Fruit fly (Drosophila melanogaster) whole organism, adult: Measurements from ENCODE around the gene CG3703.
A peak's percentile ranks its signal among the peaks of the same experiment; 100 is the strongest.

ENCODE experiments used
- CG11617 ChIP-seq: fragments of 200-800 bp; sonication (Bioruptor generic); optimal IDR thresholded peaks from 2 replicates; lab custom pipeline; 2017; ENCODE audit warnings: mild to moderate bottlenecking, missing biosample characterization, missing genetic modification reagents, missing genetic modification characterization
- CG12768 ChIP-seq: fragments of 200-800 bp; sonication (Bioruptor generic); optimal IDR thresholded peaks from 2 replicates; lab custom pipeline; 2017; ENCODE audit warnings: missing biosample characterization, missing genetic modification characterization, mild to moderate bottlenecking, moderate library complexity, missing genetic modification reagents
- CG14711 ChIP-seq: fragments of 200-800 bp; sonication (Bioruptor generic); optimal IDR thresholded peaks from 2 replicates; lab custom pipeline; 2018; ENCODE audit warnings: missing biosample characterization, mild to moderate bottlenecking, missing genetic modification characterization, moderate library complexity
- CG1620 ChIP-seq: fragments of 200-800 bp; sonication (Bioruptor generic); optimal IDR thresholded peaks from 2 replicates; lab custom pipeline; 2016; ENCODE audit warnings: missing biosample characterization, missing genetic modification characterization
- CG33017 ChIP-seq: fragments of 200-800 bp; sonication (Bioruptor generic); optimal IDR thresholded peaks from 2 replicates; lab custom pipeline; 2018; ENCODE audit warnings: missing biosample characterization, mild to moderate bottlenecking, missing genetic modification characterization, moderate library complexity
- CG5204 ChIP-seq: fragments of 200-800 bp; sonication (Bioruptor generic); optimal IDR thresholded peaks from 2 replicates; lab custom pipeline; 2016; ENCODE audit warnings: missing biosample characterization, missing genetic modification characterization
- CG7045 ChIP-seq: fragments of 200-800 bp; sonication (Bioruptor generic); optimal IDR thresholded peaks from 2 replicates; lab custom pipeline; 2017; ENCODE audit warnings: missing biosample characterization, mild to moderate bottlenecking, missing genetic modification characterization
- CG7101 ChIP-seq: fragments of 200-800 bp; sonication (Bioruptor generic); optimal IDR thresholded peaks from 2 replicates; lab custom pipeline; 2018; ENCODE audit warnings: missing biosample characterization, mild to moderate bottlenecking, missing genetic modification characterization, moderate library complexity
- Clk ChIP-seq: fragments of 200-800 bp; sonication (Bioruptor generic); optimal IDR thresholded peaks from 2 replicates; lab custom pipeline; 2017; ENCODE audit warnings: missing biosample characterization, missing genetic modification characterization
- Crg-1 ChIP-seq: fragments of 200-800 bp; sonication (Bioruptor generic); optimal IDR thresholded peaks from 2 replicates; lab custom pipeline; 2016; ENCODE audit warnings: missing biosample characterization, missing genetic modification characterization
- Hr96 ChIP-seq: fragments of 200-800 bp; sonication (Bioruptor generic); optimal IDR thresholded peaks from 2 replicates; lab custom pipeline; 2016; ENCODE audit warnings: missing biosample characterization, missing genetic modification characterization
- Mnt ChIP-seq: fragments of 200-800 bp; sonication (Bioruptor generic); optimal IDR thresholded peaks from 2 replicates; lab custom pipeline; 2016; ENCODE audit warnings: missing biosample characterization, mild to moderate bottlenecking, missing genetic modification characterization
- bab1 ChIP-seq: fragments of 200-800 bp; sonication (Bioruptor generic); optimal IDR thresholded peaks from 3 replicates; lab custom pipeline; 2019; ENCODE audit warnings: missing biosample characterization, mild to moderate bottlenecking, missing genetic modification characterization, moderate library complexity
- cic ChIP-seq: fragments of 200-800 bp; sonication (Bioruptor generic); optimal IDR thresholded peaks from 2 replicates; lab custom pipeline; 2017; ENCODE audit warnings: missing biosample characterization, mild to moderate bottlenecking, missing genetic modification characterization, moderate library complexity
- cnc ChIP-seq, 2 experiments: fragments of >200 bp; optimal IDR thresholded peaks; 2 replicates each; lab custom pipeline; 2017
- kay ChIP-seq: fragments of 200-800 bp; sonication (Bioruptor generic); peaks from one replicate; lab custom pipeline; 2016; ENCODE audit warnings: missing biosample characterization, missing genetic modification characterization, borderline replicate concordance
- ovo ChIP-seq: fragments of 200-800 bp; sonication (Bioruptor generic); optimal IDR thresholded peaks from 2 replicates; lab custom pipeline; 2016; ENCODE audit warnings: missing biosample characterization, missing genetic modification characterization
- pad ChIP-seq: fragments of 200-800 bp; sonication (Bioruptor generic); optimal IDR thresholded peaks from 3 replicates; lab custom pipeline; 2017; ENCODE audit warnings: missing biosample characterization, missing genetic modification characterization, mild to moderate bottlenecking, moderate library complexity, missing genetic modification reagents
- tj ChIP-seq: fragments of 200-800 bp; sonication (Bioruptor generic); optimal IDR thresholded peaks from 3 replicates; lab custom pipeline; 2017; ENCODE audit warnings: missing biosample characterization, mild to moderate bottlenecking, missing genetic modification characterization, moderate library complexity
- toe ChIP-seq: fragments of 200-800 bp; sonication (Bioruptor generic); optimal IDR thresholded peaks from 2 replicates; lab custom pipeline; 2016; ENCODE audit warnings: missing biosample characterization, missing genetic modification characterization

The CG3703 gene

dm6 chrX:945446-946013 lies at the start of gene CG3703:
Gene CG3703 (minus strand): TSS chrX:945773.
- TF ChIP-seq kay (no peak), CG33017 (tag; lab: Kevin White, UChicago) (no peak), Mnt (GFP tag; lab: Kevin White, UChicago) (no peak), cnc (optimal IDR thresholded peaks at IDR 0.05; lab: Kevin White, UChicago) (no peak), pad (GFP tag; lab: Kevin White, UChicago) (no peak), CG1620 (no peak), CG12768 (GFP tag; lab: Kevin White, UChicago) (no peak), CG11617 (GFP tag; lab: Kevin White, UChicago) (no peak), bab1 (GFP tag; lab: Kevin White, UChicago) (no peak), CG7101 (no peak), cic (GFP tag; lab: Kevin White, UChicago) (no peak), CG14711 (no peak)

DNA sequence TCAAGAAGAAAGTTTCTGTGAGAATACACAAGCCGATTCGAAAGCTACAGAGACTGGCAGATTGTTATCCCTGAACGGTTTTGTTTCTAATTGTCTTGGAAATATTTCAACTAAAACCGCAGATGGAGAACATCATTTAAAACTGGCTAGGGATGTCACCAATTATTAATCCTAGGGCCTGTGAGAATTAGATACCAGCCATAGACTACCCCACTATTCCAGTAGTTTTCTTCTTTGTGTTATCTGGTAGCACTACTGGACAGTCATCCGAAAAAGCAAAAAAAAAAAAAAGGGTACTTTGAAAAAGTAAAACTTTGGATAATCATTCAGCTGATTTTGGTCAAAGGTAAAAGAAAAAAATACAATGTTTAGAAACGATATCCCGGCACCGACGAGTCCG lies 44.6 kb upstream of the CG3703 start, which contains the start of gene CG18823:
CG18823 (plus strand) TSS at position 301 of the 400 bp plus-strand sequence.
- TF ChIP-seq kay: no peak
- TF ChIP-seq bab1 (GFP tag; lab: Kevin White, UChicago): no peak
- no peak for TF ChIP-seq cnc (optimal IDR thresholded peaks at IDR 0.05; lab: Kevin White, UChicago)
- no peak for TF ChIP-seq tj (GFP tag; lab: Kevin White, UChicago)
- TF ChIP-seq cic (GFP tag; lab: Kevin White, UChicago): no peak
- no peak for TF ChIP-seq Clk
- no peak for TF ChIP-seq CG7101
- no peak for TF ChIP-seq pad (GFP tag; lab: Kevin White, UChicago)
- TF ChIP-seq ovo: no peak

- TF ChIP-seq cic (GFP tag; lab: Kevin White, UChicago) (no peak), tj (GFP tag; lab: Kevin White, UChicago) (no peak), pad (GFP tag; lab: Kevin White, UChicago) (peak; percentile 46)
These were observed 40.3 kb upstream of the CG3703 start for dm6 chrX:985911-986310.

dm6 chrX:966818-967217 lies 21.2 kb upstream of the CG3703 start:
- TF ChIP-seq tj (GFP tag; lab: Kevin White, UChicago): no peak
- no peak for TF ChIP-seq CG14711
- no peak for TF ChIP-seq Hr96 (GFP tag; lab: Kevin White, UChicago)
- no peak for TF ChIP-seq CG7101
- TF ChIP-seq CG33017 (tag; lab: Kevin White, UChicago): no peak
- no peak for TF ChIP-seq ovo
- no peak for TF ChIP-seq toe
- no peak for TF ChIP-seq pad (GFP tag; lab: Kevin White, UChicago)
- no peak for TF ChIP-seq CG7045 (GFP tag; lab: Kevin White, UChicago)
- TF ChIP-seq CG11617 (GFP tag; lab: Kevin White, UChicago): no peak
- TF ChIP-seq cic (GFP tag; lab: Kevin White, UChicago): no peak
- no peak for TF ChIP-seq CG12768 (GFP tag; lab: Kevin White, UChicago)
- TF ChIP-seq CG5204 (GFP tag; lab: Kevin White, UChicago): no peak
- TF ChIP-seq Clk: no peak
- TF ChIP-seq Mnt (GFP tag; lab: Kevin White, UChicago): no peak
- no peak for TF ChIP-seq bab1 (GFP tag; lab: Kevin White, UChicago)
- TF ChIP-seq cnc (optimal IDR thresholded peaks at IDR 0.05; lab: Kevin White, UChicago): no peak

dm6 chrX:964012-964411 lies 18.4 kb upstream of the CG3703 start:
- TF ChIP-seq CG14711 (no peak), Clk (no peak), pad (GFP tag; lab: Kevin White, UChicago) (no peak), CG1620 (no peak), bab1 (GFP tag; lab: Kevin White, UChicago) (no peak), CG12768 (GFP tag; lab: Kevin White, UChicago) (no peak), Mnt (GFP tag; lab: Kevin White, UChicago) (no peak), CG7045 (GFP tag; lab: Kevin White, UChicago) (no peak), CG5204 (GFP tag; lab: Kevin White, UChicago) (no peak), Hr96 (GFP tag; lab: Kevin White, UChicago) (no peak), kay (no peak), ovo (no peak), toe (no peak), cic (GFP tag; lab: Kevin White, UChicago) (no peak), CG33017 (tag; lab: Kevin White, UChicago) (no peak), tj (GFP tag; lab: Kevin White, UChicago) (no peak), CG7101 (no peak), Crg-1 (GFP tag; lab: Kevin White, UChicago) (no peak)

- no peak for TF ChIP-seq Mnt (GFP tag; lab: Kevin White, UChicago)
- TF ChIP-seq kay: no peak
- TF ChIP-seq pad (GFP tag; lab: Kevin White, UChicago): no peak
- TF ChIP-seq tj (GFP tag; lab: Kevin White, UChicago): no peak
- TF ChIP-seq CG1620: no peak
- no peak for TF ChIP-seq ovo
- TF ChIP-seq CG14711: no peak
- no peak for TF ChIP-seq bab1 (GFP tag; lab: Kevin White, UChicago)
- no peak for TF ChIP-seq Crg-1 (GFP tag; lab: Kevin White, UChicago)
- no peak for TF ChIP-seq Hr96 (GFP tag; lab: Kevin White, UChicago)
- no peak for TF ChIP-seq cic (GFP tag; lab: Kevin White, UChicago)
- TF ChIP-seq CG7101: no peak
- TF ChIP-seq Clk: no peak
- TF ChIP-seq CG11617 (GFP tag; lab: Kevin White, UChicago): no peak
- TF ChIP-seq CG12768 (GFP tag; lab: Kevin White, UChicago): no peak
- TF ChIP-seq CG5204 (GFP tag; lab: Kevin White, UChicago): no peak
These were observed 10.3 kb upstream of the CG3703 start for dm6 chrX:955873-956272.
